Worm (Caenorhabditis elegans): Measurements from ENCODE around the gene T04C12.11.

DNA sequence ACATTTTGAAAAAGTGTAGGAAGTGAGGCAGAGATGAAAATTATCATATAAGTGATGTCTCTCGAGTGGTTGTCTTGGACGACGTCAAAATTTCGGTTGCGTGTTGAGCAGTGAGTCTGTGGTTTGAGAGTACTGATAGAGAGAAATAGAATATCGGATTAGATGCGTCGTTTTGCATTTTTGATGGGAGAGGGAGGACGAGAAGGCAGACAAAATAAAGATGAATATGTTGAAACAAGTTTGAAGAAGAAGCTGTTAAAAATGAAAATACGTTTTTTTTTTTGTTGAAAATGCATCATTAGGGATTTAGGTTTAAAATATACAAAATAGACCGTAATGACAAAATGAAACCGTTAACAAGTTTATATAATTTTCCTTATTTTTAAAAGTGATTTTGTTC, 3.0 kb upstream of the T04C12.11 start, which contains the start of gene T04C12.9:
- no peak for TF ChIP-seq T20F7.1 (GFP tag; optimal IDR thresholded peaks at IDR 0.05)
- no peak for TF ChIP-seq jun-1 (tag; optimal IDR thresholded peaks at IDR 0.05)
- no peak for TF ChIP-seq ztf-11 (tag; optimal IDR thresholded peaks at IDR 0.05)
- no peak for TF ChIP-seq madf-5 (GFP tag; IDR thresholded peaks at IDR 0.05)
- peak in 1 of 2 experiments; percentile 4 for TF ChIP-seq unc-62 (GFP tag; optimal IDR thresholded peaks at IDR 0.05 in 1 of 2)
- TF ChIP-seq unc-62 (tag; optimal IDR thresholded peaks at IDR 0.05), result no peak
- no peak for TF ChIP-seq nhr-11 (tag; optimal IDR thresholded peaks at IDR 0.05)

Measured in whole organism, L4 larva.